Worm (Caenorhabditis elegans): ENCODE data around the gene B0303.7.

B0303.7 gene

ce11 chrIII:8733237-8733636 is 39.8 kb downstream of the B0303.7 start:
- no peak for TF ChIP-seq egl-13 (tag; optimal IDR thresholded peaks at IDR 0.05)
- peak; percentile 75 for TF ChIP-seq blmp-1 (tag; optimal IDR thresholded peaks at IDR 0.05)
- no peak for TF ChIP-seq sup-37 (GFP tag; optimal IDR thresholded peaks at IDR 0.05)
- no peak for TF ChIP-seq grh-1 (GFP tag; IDR thresholded peaks at IDR 0.05)
- peak; percentile 13 for TF ChIP-seq nhr-71 (tag; optimal IDR thresholded peaks at IDR 0.05)
- TF ChIP-seq unc-62 (GFP tag; optimal IDR thresholded peaks at IDR 0.05), result no peak
- TF ChIP-seq sox-4 (tag; optimal IDR thresholded peaks at IDR 0.05), result no peak
- TF ChIP-seq lin-35 (GFP tag; optimal IDR thresholded peaks at IDR 0.05), result peak in 1 of 2 experiments; percentile 68
- TF ChIP-seq lin-39 (tag; optimal IDR thresholded peaks at IDR 0.05), result no peak
- no peak for TF ChIP-seq fkh-8 (tag; optimal IDR thresholded peaks at IDR 0.05)
- TF ChIP-seq fkh-4 (tag; optimal IDR thresholded peaks at IDR 0.05; ENCODE audit: borderline replicate concordance), result no peak
- no peak for TF ChIP-seq vab-15 (tag; optimal IDR thresholded peaks at IDR 0.05)
- no peak for TF ChIP-seq alr-1 (tag; optimal IDR thresholded peaks at IDR 0.05; ENCODE audit: borderline replicate concordance)
- peak; percentile 49 for TF ChIP-seq nhr-85 (tag)
- TF ChIP-seq egl-27 (tag; optimal IDR thresholded peaks at IDR 0.05), result no peak
- peak; percentile 31 for TF ChIP-seq C16A3.4 (tag; optimal IDR thresholded peaks at IDR 0.05)
- TF ChIP-seq zip-4 (GFP tag; optimal IDR thresholded peaks at IDR 0.05), result no peak
- peak in 4 of 6 experiments; percentile 1 to 95 (median 32) for TF ChIP-seq elt-3 (tag; optimal IDR thresholded peaks at IDR 0.05)
- peak; percentile 30 for TF ChIP-seq nhr-20 (tag; optimal IDR thresholded peaks at IDR 0.05)
- no peak for TF ChIP-seq nhr-84 (tag; optimal IDR thresholded peaks at IDR 0.05)
- TF ChIP-seq snu-23 (GFP tag; optimal IDR thresholded peaks at IDR 0.05), result peak; percentile 42
- TF ChIP-seq unc-86 (tag; optimal IDR thresholded peaks at IDR 0.05), result no peak
- TF ChIP-seq lin-14 (GFP tag; optimal IDR thresholded peaks at IDR 0.05), result peak; percentile 43
- no peak for TF ChIP-seq nhr-76 (tag; optimal IDR thresholded peaks at IDR 0.05)
- no peak for TF ChIP-seq unc-130 (tag; optimal IDR thresholded peaks at IDR 0.05)
- no peak for TF ChIP-seq nhr-12 (tag; optimal IDR thresholded peaks at IDR 0.05)
- no peak for TF ChIP-seq pag-3 (tag; optimal IDR thresholded peaks at IDR 0.05; ENCODE audit: borderline replicate concordance, insufficient read depth)
- TF ChIP-seq pqm-1 (tag; optimal IDR thresholded peaks at IDR 0.05), result no peak
- TF ChIP-seq snpc-4 (tag; optimal IDR thresholded peaks at IDR 0.05), result no peak
- TF ChIP-seq nhr-19 (GFP tag; conservative IDR thresholded peaks at IDR 0.05), result peak; percentile 51
- no peak for TF ChIP-seq tbx-2 (tag; optimal IDR thresholded peaks at IDR 0.05)
- peak in 1 of 2 experiments; percentile 57 for TF ChIP-seq mdl-1 (tag; optimal IDR thresholded peaks at IDR 0.05)

- TF ChIP-seq tbx-2 (tag; optimal IDR thresholded peaks at IDR 0.05) (no peak), elt-2 (tag; optimal IDR thresholded peaks at IDR 0.05) (peak; percentile 89), lin-35 (GFP tag; optimal IDR thresholded peaks at IDR 0.05) (peak in 1 of 2 experiments; percentile 12), mdl-1 (tag; optimal IDR thresholded peaks at IDR 0.05) (peak in 1 of 2 experiments; percentile 8), egl-13 (tag; optimal IDR thresholded peaks at IDR 0.05) (peak; percentile 20), lin-13 (GFP tag; optimal IDR thresholded peaks at IDR 0.05) (no peak), tlp-1 (tag; optimal IDR thresholded peaks at IDR 0.05) (peak; percentile 49), ces-1 (GFP tag; optimal IDR thresholded peaks at IDR 0.05) (no peak), snu-23 (GFP tag; optimal IDR thresholded peaks at IDR 0.05) (no peak)
Observed at ce11 chrIII:8733667-8734066, 40.2 kb downstream of the B0303.7 start.

- TF ChIP-seq nhr-85 (tag) (peak; percentile 58), swsn-7 (tag; optimal IDR thresholded peaks at IDR 0.05) (peak; percentile 22), snu-23 (GFP tag; optimal IDR thresholded peaks at IDR 0.05) (peak; percentile 34), tbx-2 (tag; optimal IDR thresholded peaks at IDR 0.05) (peak; percentile 48), sup-37 (GFP tag; optimal IDR thresholded peaks at IDR 0.05) (no peak), nhr-47 (tag; optimal IDR thresholded peaks at IDR 0.05) (peak; percentile 43), nhr-19 (GFP tag; conservative IDR thresholded peaks at IDR 0.05) (peak; percentile 21; the same call in 1 of the 2 replicates), ceh-82 (tag; optimal IDR thresholded peaks at IDR 0.05) (peak in 2 of 3 experiments; percentile 15 to 33), lsy-2 (tag; optimal IDR thresholded peaks at IDR 0.05) (peak; percentile 8 to 32), snpc-4 (tag; optimal IDR thresholded peaks at IDR 0.05) (no peak), lin-39 (tag; optimal IDR thresholded peaks at IDR 0.05) (peak; percentile 60), rnt-1 (tag; optimal IDR thresholded peaks at IDR 0.05) (peak; percentile 72), nhr-20 (tag; optimal IDR thresholded peaks at IDR 0.05) (peak; percentile 35), nhr-71 (tag; optimal IDR thresholded peaks at IDR 0.05) (peak; percentile 76), lin-35 (GFP tag; optimal IDR thresholded peaks at IDR 0.05) (peak; percentile 8 to 18), unc-86 (tag; optimal IDR thresholded peaks at IDR 0.05) (peak; percentile 0), skn-1 (tag; optimal IDR thresholded peaks at IDR 0.05) (no peak), elt-2 (tag; optimal IDR thresholded peaks at IDR 0.05) (no peak), elt-3 (tag; optimal IDR thresholded peaks at IDR 0.05) (peak in 1 of 6 experiments; percentile 3), mdl-1 (tag; optimal IDR thresholded peaks at IDR 0.05) (peak in 1 of 2 experiments; percentile 29), efl-1 (optimal IDR thresholded peaks at IDR 0.05) (peak; percentile 14 to 29), efl-1 (GFP tag; optimal IDR thresholded peaks at IDR 0.05 in 1 of 2) (no peak), egl-13 (tag; optimal IDR thresholded peaks at IDR 0.05) (no peak), lin-14 (GFP tag; optimal IDR thresholded peaks at IDR 0.05) (peak; percentile 87)
Observed at ce11 chrIII:8734327-8734885, 41.0 kb downstream of the B0303.7 start.
